Worm (Caenorhabditis elegans): Measurements from ENCODE around the gene puf-9.

The puf-9 gene

ce11 chrX:5801156-5801592 is 40.2 kb upstream of the puf-9 start (continued):
- TF ChIP-seq ztf-4 (tag; optimal IDR thresholded peaks at IDR 0.05) (peak; percentile 90), lin-39 (tag; optimal IDR thresholded peaks at IDR 0.05) (peak; percentile 45), nhr-129 (tag; optimal IDR thresholded peaks at IDR 0.05) (peak; percentile 95), nhr-12 (tag; optimal IDR thresholded peaks at IDR 0.05) (peak; percentile 54), mab-5 (tag; optimal IDR thresholded peaks at IDR 0.05) (peak; percentile 61)

- TF ChIP-seq sma-9 (GFP tag; optimal IDR thresholded peaks at IDR 0.05) (no peak), sma-9 (tag; optimal IDR thresholded peaks at IDR 0.05) (no peak), nhr-12 (tag; optimal IDR thresholded peaks at IDR 0.05) (no peak), egl-27 (tag; optimal IDR thresholded peaks at IDR 0.05) (no peak), nhr-129 (tag; optimal IDR thresholded peaks at IDR 0.05) (no peak), zag-1 (tag; optimal IDR thresholded peaks at IDR 0.05) (no peak)
Measured at ce11 chrX:5802582-5802981, 38.8 kb upstream of the puf-9 start.

- TF ChIP-seq C34F6.9 (tag; optimal IDR thresholded peaks at IDR 0.05) (peak; percentile 11), F13H6.1 (tag; optimal IDR thresholded peaks at IDR 0.05) (peak; percentile 19), sem-4 (tag; optimal IDR thresholded peaks at IDR 0.05) (peak; percentile 5), nhr-25 (tag; optimal IDR thresholded peaks at IDR 0.05) (peak; percentile 90), zag-1 (tag; optimal IDR thresholded peaks at IDR 0.05) (no peak), ama-1 (optimal IDR thresholded peaks at IDR 0.05) (no peak), blmp-1 (tag; optimal IDR thresholded peaks at IDR 0.05; ENCODE audit: insufficient read depth) (no peak), ceh-16 (tag; optimal IDR thresholded peaks at IDR 0.05) (peak; percentile 32), nhr-10 (tag; optimal IDR thresholded peaks at IDR 0.05) (no peak), dmd-4 (tag; optimal IDR thresholded peaks at IDR 0.05) (no peak), nhr-6 (tag; optimal IDR thresholded peaks at IDR 0.05) (peak; percentile 25), nhr-12 (tag; optimal IDR thresholded peaks at IDR 0.05) (no peak), ztf-1 (GFP tag; conservative IDR thresholded peaks at IDR 0.05) (no peak), lin-39 (tag; optimal IDR thresholded peaks at IDR 0.05) (no peak)
Measured at ce11 chrX:5803492-5803891, 37.9 kb upstream of the puf-9 start.

ce11 chrX:5805872-5806472 is 35.4 kb upstream of the puf-9 start, which contains the start of gene F13D11.3:
F13D11.3 (minus strand) TSS chrX:5805922.
- no peak for TF ChIP-seq nhr-12 (tag; optimal IDR thresholded peaks at IDR 0.05)
- TF ChIP-seq F13H6.1 (tag; optimal IDR thresholded peaks at IDR 0.05) = peak; percentile 52
- peak; percentile 4 for TF ChIP-seq mab-5 (tag; optimal IDR thresholded peaks at IDR 0.05)
- no peak for TF ChIP-seq ceh-16 (tag; optimal IDR thresholded peaks at IDR 0.05)
- no peak for TF ChIP-seq R02D3.7 (tag; optimal IDR thresholded peaks at IDR 0.05)
- no peak for TF ChIP-seq unc-62 (GFP tag; optimal IDR thresholded peaks at IDR 0.05)
- TF ChIP-seq Y55F3AM.14 (GFP tag; optimal IDR thresholded peaks at IDR 0.05) = no peak

- TF ChIP-seq egl-27 (tag; optimal IDR thresholded peaks at IDR 0.05) = peak; percentile 46
- TF ChIP-seq lin-13 (GFP tag; optimal IDR thresholded peaks at IDR 0.05) = peak; percentile 6
- TF ChIP-seq nhr-11 (tag; optimal IDR thresholded peaks at IDR 0.05) = no peak
- TF ChIP-seq ceh-16 (tag; optimal IDR thresholded peaks at IDR 0.05) = peak; percentile 48
- peak; percentile 8 for TF ChIP-seq nhr-21 (tag; optimal IDR thresholded peaks at IDR 0.05)
- TF ChIP-seq crh-2 (tag; optimal IDR thresholded peaks at IDR 0.05) = peak; percentile 38
- TF ChIP-seq nhr-25 (tag; optimal IDR thresholded peaks at IDR 0.05) = peak; percentile 86
- TF ChIP-seq elt-3 (tag; optimal IDR thresholded peaks at IDR 0.05) = no peak
- peak in 1 of 2 experiments; percentile 14 for TF ChIP-seq lsy-2 (tag; optimal IDR thresholded peaks at IDR 0.05)
- TF ChIP-seq sma-9 (GFP tag; optimal IDR thresholded peaks at IDR 0.05) = peak; percentile 44
- no peak for TF ChIP-seq sma-9 (tag; optimal IDR thresholded peaks at IDR 0.05)
- peak; percentile 44 for TF ChIP-seq sma-3 (GFP tag; optimal IDR thresholded peaks at IDR 0.05)
- no peak for TF ChIP-seq peb-1 (tag; optimal IDR thresholded peaks at IDR 0.05)
- TF ChIP-seq fos-1 (tag; optimal IDR thresholded peaks at IDR 0.05) = peak; percentile 29
- peak; percentile 54 for TF ChIP-seq blmp-1 (tag; optimal IDR thresholded peaks at IDR 0.05; ENCODE audit: insufficient read depth)
Measured at ce11 chrX:5810677-5811076, 30.7 kb upstream of the puf-9 start.
